Worm (Caenorhabditis elegans): ENCODE results near the gene F54D5.5.

DNA sequence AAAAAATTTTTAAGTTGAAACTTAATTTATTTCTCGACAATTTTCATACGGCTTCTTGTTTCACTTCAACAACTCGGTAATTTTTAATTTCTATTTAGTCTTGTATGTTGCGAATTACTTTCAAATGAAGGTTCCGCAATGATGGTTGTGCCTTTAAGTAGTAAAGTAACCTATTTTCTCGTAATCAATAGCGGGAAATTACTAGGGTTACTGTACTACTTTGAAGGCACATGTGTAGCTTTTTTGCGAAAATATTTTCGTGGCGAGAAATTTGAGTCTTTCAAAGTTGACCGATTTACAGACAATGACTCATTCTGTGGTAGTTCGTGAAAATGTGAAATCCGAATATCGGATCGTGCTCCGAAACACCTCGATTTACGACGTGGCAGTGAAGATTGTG is 48.6 kb downstream of the F54D5.5 start, which contains the start of gene B0334.10:
- no peak for TF ChIP-seq mab-5 (tag; optimal IDR thresholded peaks at IDR 0.05)
- TF ChIP-seq nhr-28 (tag; optimal IDR thresholded peaks at IDR 0.05) = no peak
- TF ChIP-seq ces-1 (GFP tag; optimal IDR thresholded peaks at IDR 0.05) = no peak
- TF ChIP-seq lin-13 (tag; optimal IDR thresholded peaks at IDR 0.05) = no peak
- no peak for TF ChIP-seq lsy-2 (tag; optimal IDR thresholded peaks at IDR 0.05)
- no peak for TF ChIP-seq cnd-1 (tag; optimal IDR thresholded peaks at IDR 0.05)
- TF ChIP-seq sptf-1 (tag; optimal IDR thresholded peaks at IDR 0.05) = no peak
- TF ChIP-seq ztf-11 (tag; optimal IDR thresholded peaks at IDR 0.05) = no peak
- no peak for TF ChIP-seq nhr-76 (tag; optimal IDR thresholded peaks at IDR 0.05)
- no peak for TF ChIP-seq nhr-237 (tag; optimal IDR thresholded peaks at IDR 0.05)
- no peak for TF ChIP-seq pha-4 (tag; optimal IDR thresholded peaks at IDR 0.05)
- no peak for TF ChIP-seq elt-3 (tag; optimal IDR thresholded peaks at IDR 0.05)
